Fruit fly (Drosophila melanogaster) whole organism, embryonic: ENCODE measurements around the gene CG32625.

Experiments
- BEAF-32 ChIP-seq: fragments of 200-800 bp; sonication (Bioruptor generic); optimal IDR thresholded peaks from 3 replicates; lab custom pipeline; 2017; ENCODE audit warnings: missing biosample characterization, missing genetic modification characterization, mild to moderate bottlenecking, moderate library complexity, missing genetic modification reagents
- tll ChIP-seq, 2 experiments: fragments of 200-800 bp in 1 of 2; fragments of >200 bp in 1 of 2; sonication (Bioruptor generic) in 1 of 2; optimal IDR thresholded peaks; 2 replicates each; lab custom pipeline; 2017 to 2019; ENCODE audit warnings: missing biosample characterization in 2 of 2, missing genetic modification characterization in 2 of 2, mild to moderate bottlenecking in 1 of 2, moderate library complexity in 1 of 2

DNA sequence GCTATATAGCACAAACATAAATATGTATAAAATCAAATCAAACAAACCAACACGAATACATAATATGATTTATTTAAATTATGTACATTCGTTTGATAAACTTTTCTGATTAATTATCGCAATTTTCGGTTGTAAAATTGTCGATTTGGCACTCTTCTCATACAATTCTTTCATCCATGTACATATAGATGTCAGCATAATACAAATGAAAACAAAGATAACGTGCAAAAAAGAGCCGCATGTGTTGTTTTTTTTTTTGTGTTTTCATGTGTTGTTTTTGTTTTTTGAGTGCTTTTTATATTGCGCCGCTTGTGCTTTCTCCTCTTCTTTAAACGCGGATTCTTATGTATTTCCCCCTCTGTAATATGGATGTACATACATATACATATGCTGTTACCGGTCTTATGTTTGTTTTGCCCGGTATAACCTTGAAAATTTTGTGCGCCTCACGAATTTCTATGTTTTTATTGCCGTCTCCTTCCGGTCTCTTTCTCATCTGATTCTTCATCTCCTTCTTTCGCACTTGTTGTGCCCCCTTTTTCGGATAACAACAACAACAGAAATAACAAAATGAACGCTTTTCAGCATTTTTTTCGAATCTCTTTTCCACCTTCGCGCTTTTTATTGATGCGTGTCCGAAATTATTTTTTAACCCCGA, 3.4 kb downstream of the CG32625 start:
- TF ChIP-seq tll (GFP tag; optimal IDR thresholded peaks at IDR 0.05; lab: Kevin White, UChicago) = no peak
- no peak for TF ChIP-seq BEAF-32
